Worm (Caenorhabditis elegans) whole organism, L4 larva: ENCODE data around the gene smu-2.

Experiments used
- D1046.2 ChIP-seq: fragments of 200-800 bp; sonication (Bioruptor generic); IDR thresholded peaks from 2 replicates; pipeline ENCODE4 v1.3.6; 2022; ENCODE audit warnings: missing genetic modification characterization, missing compliant biosample characterization
- F10B5.3 ChIP-seq: sonication (generic microtip); optimal IDR thresholded peaks from 2 replicates; lab custom pipeline; 2016; ENCODE audit warnings: mild to moderate bottlenecking, missing genetic modification characterization, missing compliant biosample characterization
- T20F7.1 ChIP-seq: fragments of 200-800 bp; sonication (Bioruptor generic); optimal IDR thresholded peaks from 2 replicates; lab custom pipeline; 2018; ENCODE audit warnings: mild to moderate bottlenecking, missing genetic modification characterization, missing compliant biosample characterization
- Y105C5A.15 ChIP-seq: fragments of 200-800 bp; sonication (Bioruptor generic); IDR thresholded peaks from 2 replicates; pipeline ENCODE4 v1.3.6; 2022; ENCODE audit warnings: missing genetic modification characterization, missing compliant biosample characterization
- Y5F2A.4 ChIP-seq: fragments of 200-800 bp; sonication (Bioruptor generic); optimal IDR thresholded peaks from 2 replicates; lab custom pipeline; 2018; ENCODE audit warnings: mild to moderate bottlenecking, missing genetic modification characterization, missing compliant biosample characterization
- ZK337.2 ChIP-seq: fragments of 200-800 bp; sonication (Bioruptor generic); IDR thresholded peaks from 2 replicates; pipeline ENCODE4 v1.3.6; 2022; ENCODE audit warnings: missing genetic modification reagents, missing genetic modification characterization, missing compliant biosample characterization
- ZK546.5 ChIP-seq, 2 experiments: sonication (generic microtip); optimal IDR thresholded peaks; 2 replicates each; lab custom pipeline; 2017; ENCODE audit warnings: missing biosample characterization in 2 of 2, missing genetic modification characterization in 2 of 2
- arid-1 ChIP-seq: fragments of 200-800 bp; sonication (Bioruptor generic); conservative IDR thresholded peaks from 2 replicates; pipeline ENCODE4 v1.3.6; 2022; ENCODE audit warnings: missing genetic modification reagents, missing genetic modification characterization, missing compliant biosample characterization
- attf-4 ChIP-seq: sonication (generic microtip); optimal IDR thresholded peaks from 3 replicates; lab custom pipeline; 2017; ENCODE audit warnings: missing biosample characterization, missing genetic modification characterization
- ceh-44 ChIP-seq: fragments of 200-800 bp; sonication (Bioruptor generic); IDR thresholded peaks from 2 replicates; pipeline ENCODE4 v1.3.6; 2022; ENCODE audit warnings: missing genetic modification reagents, missing genetic modification characterization, missing compliant biosample characterization
- daf-12 ChIP-seq: fragments of 150-350 bp; optimal IDR thresholded peaks from 2 replicates; lab custom pipeline; 2014; ENCODE audit warnings: missing biosample characterization, missing genetic modification reagents, missing genetic modification characterization
- daf-8 ChIP-seq: fragments of 200-800 bp; sonication (Bioruptor generic); IDR thresholded peaks from 2 replicates; pipeline ENCODE4 v1.3.6; 2022; ENCODE audit warnings: missing genetic modification characterization, missing compliant biosample characterization
- dmd-6 ChIP-seq: fragments of 200-800 bp; sonication (Bioruptor generic); IDR thresholded peaks from 2 replicates; pipeline ENCODE4 v1.3.6; 2022; ENCODE audit warnings: missing genetic modification reagents, missing genetic modification characterization, missing compliant biosample characterization
- dmd-8 ChIP-seq: fragments of 200-800 bp; sonication (Bioruptor generic); IDR thresholded peaks from 2 replicates; pipeline ENCODE4 v1.3.6; 2022; ENCODE audit warnings: missing genetic modification characterization, missing compliant biosample characterization
- dpl-1 ChIP-seq: fragments of 150-350 bp; optimal IDR thresholded peaks from 2 replicates; lab custom pipeline; 2014; ENCODE audit warnings: missing biosample characterization, missing genetic modification reagents, missing genetic modification characterization
- duxl-1 ChIP-seq: sonication (generic microtip); optimal IDR thresholded peaks from 2 replicates; lab custom pipeline; 2016; ENCODE audit warnings: mild to moderate bottlenecking, missing genetic modification characterization, moderate library complexity, missing compliant biosample characterization; ENCODE audit not compliant: poor library complexity
- egl-27 ChIP-seq: sonication (generic microtip); optimal IDR thresholded peaks from 3 replicates; lab custom pipeline; 2017; ENCODE audit warnings: missing biosample characterization, missing genetic modification reagents, missing genetic modification characterization
- fkh-10 ChIP-seq: fragments of 150-350 bp; optimal IDR thresholded peaks from 2 replicates; lab custom pipeline; 2014; ENCODE audit warnings: missing biosample characterization, missing genetic modification reagents, missing genetic modification characterization
- lim-7 ChIP-seq: fragments of 200-800 bp; sonication (Bioruptor generic); IDR thresholded peaks from 2 replicates; pipeline ENCODE4 v1.3.6; 2022; ENCODE audit warnings: missing genetic modification characterization, missing compliant biosample characterization
- lin-15B ChIP-seq: fragments of 150-350 bp; sonication (generic microtip); optimal IDR thresholded peaks from 3 replicates; lab custom pipeline; 2014; ENCODE audit warnings: missing biosample characterization, missing genetic modification characterization
- lin-29 ChIP-seq: fragments of 200-800 bp; sonication (Bioruptor generic); IDR thresholded peaks from 2 replicates; pipeline ENCODE4 v1.3.6; 2022; ENCODE audit warnings: missing genetic modification reagents, missing genetic modification characterization, missing compliant biosample characterization
- madf-5 ChIP-seq, 2 experiments: fragments of 200-800 bp; sonication (Bioruptor generic); IDR thresholded peaks; 2 replicates each; pipeline ENCODE4 v1.3.6; 2022; ENCODE audit warnings: missing compliant biosample characterization in 2 of 2, missing genetic modification characterization in 2 of 2
- mdt-29 ChIP-seq: fragments of 200-800 bp; sonication (Bioruptor generic); IDR thresholded peaks from 2 replicates; pipeline ENCODE4 v1.3.6; 2022; ENCODE audit warnings: missing genetic modification reagents, missing genetic modification characterization, missing compliant biosample characterization
- mes-2 ChIP-seq: sonication (generic microtip); optimal IDR thresholded peaks from 2 replicates; lab custom pipeline; 2016; ENCODE audit warnings: missing genotype, mild to moderate bottlenecking, missing genetic modification characterization, missing compliant biosample characterization; ENCODE audit not compliant: poor library complexity, severe bottlenecking
- nhr-11 ChIP-seq: fragments of 150-350 bp; optimal IDR thresholded peaks from 2 replicates; lab custom pipeline; 2014; ENCODE audit warnings: missing biosample characterization, missing genetic modification characterization
- nhr-111 ChIP-seq: fragments of 200-800 bp; sonication (Bioruptor generic); optimal IDR thresholded peaks from 2 replicates; lab custom pipeline; 2018; ENCODE audit warnings: mild to moderate bottlenecking, missing genetic modification characterization, missing compliant biosample characterization
- nhr-6 ChIP-seq: fragments of 150-350 bp; optimal IDR thresholded peaks from 2 replicates; lab custom pipeline; 2014; ENCODE audit warnings: missing biosample characterization, missing genetic modification characterization
- pqm-1 ChIP-seq: sonication (generic microtip); optimal IDR thresholded peaks from 2 replicates; lab custom pipeline; 2017; ENCODE audit warnings: missing biosample characterization, missing genetic modification characterization
- sdz-12 ChIP-seq: fragments of 200-800 bp; sonication (Bioruptor generic); optimal IDR thresholded peaks from 2 replicates; lab custom pipeline; 2018; ENCODE audit warnings: mild to moderate bottlenecking, missing genetic modification characterization, missing compliant biosample characterization
- snpc-1.2 ChIP-seq: fragments of 200-800 bp; sonication (Bioruptor generic); IDR thresholded peaks from 2 replicates; pipeline ENCODE4 v1.3.6; 2022; ENCODE audit warnings: missing genetic modification reagents, missing genetic modification characterization, missing compliant biosample characterization
- spr-3 ChIP-seq: fragments of 200-800 bp; sonication (Bioruptor generic); optimal IDR thresholded peaks from 2 replicates; lab custom pipeline; 2018; ENCODE audit warnings: mild to moderate bottlenecking, missing genetic modification characterization, missing compliant biosample characterization
- tra-1 ChIP-seq: fragments of 200-800 bp; sonication (Bioruptor generic); IDR thresholded peaks from 2 replicates; pipeline ENCODE4 v1.3.6; 2022; ENCODE audit warnings: missing genetic modification reagents, missing genetic modification characterization, missing compliant biosample characterization
- unc-62 ChIP-seq, 3 experiments: fragments of 150-350 bp in 1 of 3; sonication (generic microtip); optimal IDR thresholded peaks in 2 of 3; peaks in 1 of 3; 1 replicate in 1 of 3; 2 replicates in 2 of 3; lab custom pipeline; 2014 to 2017; ENCODE audit warnings: missing biosample characterization in 3 of 3, missing genetic modification characterization in 3 of 3, missing genetic modification reagents in 3 of 3, missing genotype in 1 of 3
- zag-1 ChIP-seq: fragments of 150-350 bp; optimal IDR thresholded peaks from 2 replicates; lab custom pipeline; 2014; ENCODE audit warnings: missing biosample characterization, missing genetic modification characterization
- zfp-3 ChIP-seq: fragments of 200-800 bp; sonication (Bioruptor generic); conservative IDR thresholded peaks from 2 replicates; pipeline ENCODE4 v1.3.6; 2022; ENCODE audit warnings: missing genetic modification reagents, missing genetic modification characterization, missing compliant biosample characterization
- zip-11 ChIP-seq: fragments of 200-800 bp; sonication (Bioruptor generic); IDR thresholded peaks from 2 replicates; pipeline ENCODE4 v1.3.6; 2022; ENCODE audit warnings: missing genetic modification characterization, missing compliant biosample characterization
- ztf-7 ChIP-seq: fragments of 150-350 bp; optimal IDR thresholded peaks from 2 replicates; lab custom pipeline; 2014; ENCODE audit warnings: missing biosample characterization, missing genetic modification characterization

smu-2 gene

DNA sequence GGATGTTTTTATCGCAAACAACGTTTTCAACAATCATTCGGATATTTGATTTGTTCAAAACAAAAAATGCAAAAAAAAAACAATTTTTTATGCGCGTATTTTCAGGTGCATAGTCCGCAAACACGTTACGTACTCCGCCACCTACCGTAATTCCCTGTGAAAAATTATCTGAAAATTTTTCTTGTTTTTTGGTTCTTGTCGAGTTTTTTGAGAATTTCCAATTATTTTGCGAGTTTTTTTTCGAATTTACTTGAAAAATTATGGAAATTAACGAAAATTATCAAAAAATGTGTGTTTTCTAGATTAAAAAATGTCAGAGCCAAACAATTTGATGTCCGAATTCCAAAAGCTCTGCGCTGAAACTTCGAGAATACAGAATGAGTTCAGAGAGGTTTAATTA, 29.8 kb upstream of the smu-2 start, which contains the start of gene C16C8.12:
Gene C16C8.12, plus strand, starts transcription at position 301 of the 400 bp plus-strand sequence.
- TF ChIP-seq T20F7.1 (GFP tag; lab: Kevin White, UChicago) (no peak), attf-4 (no peak), egl-27 (tag; lab: Kevin White, UChicago) (no peak), nhr-111 (no peak), nhr-11 (no peak), lin-15B (tag; lab: Kevin White, UChicago) (no peak), lim-7 (no peak), ztf-7 (no peak), fkh-10 (GFP tag; lab: Kevin White, UChicago) (no peak), F10B5.3 (tag; lab: Kevin White, UChicago) (no peak), sdz-12 (GFP tag; lab: Kevin White, UChicago) (no peak), ZK546.5 (tag; optimal IDR thresholded peaks at IDR 0.05; lab: Kevin White, UChicago) (no peak), dpl-1 (GFP tag; lab: Kevin White, UChicago) (no peak), daf-12 (tag; lab: Kevin White, UChicago) (no peak), daf-8 (GFP tag; lab: Robert Waterston, UW) (no peak), ZK337.2 (GFP tag; lab: Robert Waterston, UW) (no peak), lin-29 (GFP tag; lab: Robert Waterston, UW) (no peak), Y105C5A.15 (GFP tag; lab: Robert Waterston, UW) (no peak)

DNA sequence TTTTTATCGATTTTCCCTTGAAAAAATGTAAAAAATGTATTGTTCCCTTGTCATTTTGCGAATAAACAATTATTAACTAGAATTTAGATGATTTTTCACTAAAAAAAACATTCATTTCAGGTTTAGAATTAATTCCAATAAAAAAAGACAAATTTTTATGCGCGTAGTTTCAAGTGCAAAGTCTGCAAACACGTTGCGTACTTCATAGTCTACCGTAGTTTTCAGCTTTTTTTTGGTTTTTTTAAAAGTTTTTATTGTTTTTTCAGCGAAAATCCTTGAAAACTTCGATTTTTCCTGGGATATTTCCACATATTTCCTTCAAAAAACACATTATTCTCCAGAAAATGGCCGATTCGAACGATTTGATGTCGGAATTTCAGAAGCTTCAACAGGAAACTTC, 28.7 kb upstream of the smu-2 start, which contains the start of gene C16C8.11:
Gene C16C8.11, plus strand, starts transcription at position 188 of the 400 bp plus-strand sequence.
- no peak for TF ChIP-seq pqm-1 (tag; lab: Kevin White, UChicago)
- no peak for TF ChIP-seq zip-11 (GFP tag; lab: Robert Waterston, UW)
- no peak for TF ChIP-seq D1046.2 (GFP tag; lab: Robert Waterston, UW)
- no peak for TF ChIP-seq mdt-29 (GFP tag; lab: Robert Waterston, UW)
- TF ChIP-seq ceh-44 (GFP tag; lab: Robert Waterston, UW) = no peak
- TF ChIP-seq dmd-8 (GFP tag; lab: Robert Waterston, UW) = no peak
- no peak for TF ChIP-seq unc-62 (GFP tag; optimal IDR thresholded peaks at IDR 0.05 in 1 of 2; lab: Kevin White, UChicago)
- TF ChIP-seq unc-62 (tag; optimal IDR thresholded peaks at IDR 0.05; lab: Kevin White, UChicago) = no peak
- TF ChIP-seq dmd-6 (GFP tag; lab: Robert Waterston, UW) = no peak
- TF ChIP-seq daf-12 (tag; lab: Kevin White, UChicago) = no peak
- no peak for TF ChIP-seq dpl-1 (GFP tag; lab: Kevin White, UChicago)
- TF ChIP-seq zfp-3 (GFP tag; lab: Robert Waterston, UW) = no peak
- no peak for TF ChIP-seq spr-3 (GFP tag; lab: Kevin White, UChicago)

DNA sequence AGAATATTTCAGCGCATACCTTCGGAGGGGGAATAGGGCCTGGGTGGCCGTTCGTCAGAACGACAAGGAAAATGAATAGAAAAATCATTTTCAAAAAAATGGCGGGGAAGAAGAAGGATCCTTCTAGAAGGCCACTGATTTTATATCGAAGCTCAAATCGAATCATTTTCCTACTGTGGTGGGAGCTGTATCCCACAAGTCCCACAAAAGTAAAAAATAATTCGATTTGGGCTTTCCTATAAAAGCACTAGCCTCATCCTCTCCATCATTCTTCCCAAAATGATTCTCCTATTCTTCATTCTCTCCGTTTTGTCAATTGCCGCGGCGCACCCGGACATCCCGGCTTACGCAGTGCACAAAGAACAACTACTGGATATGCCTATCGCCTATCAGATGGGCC, 24.0 kb upstream of the smu-2 start, which contains the start of the genes C16C8.26 and C16C8.19:
Gene C16C8.26, minus strand, starts transcription at position 101 of the 400 bp plus-strand sequence.
Gene C16C8.19, plus strand, starts transcription at position 279 of the 400 bp plus-strand sequence.
- TF ChIP-seq tra-1 (GFP tag; lab: Robert Waterston, UW) (no peak), mes-2 (no peak), zfp-3 (GFP tag; lab: Robert Waterston, UW) (no peak), nhr-6 (no peak), duxl-1 (tag; lab: Kevin White, UChicago) (no peak), snpc-1.2 (no peak), dmd-6 (GFP tag; lab: Robert Waterston, UW) (no peak), pqm-1 (tag; lab: Kevin White, UChicago) (no peak), T20F7.1 (GFP tag; lab: Kevin White, UChicago) (no peak), nhr-111 (no peak), arid-1 (GFP tag; lab: Robert Waterston, UW) (no peak), zag-1 (no peak), sdz-12 (GFP tag; lab: Kevin White, UChicago) (no peak), ztf-7 (no peak), Y5F2A.4 (GFP tag; lab: Kevin White, UChicago) (no peak), madf-5 (GFP tag; IDR thresholded peaks at IDR 0.05; lab: Robert Waterston, UW) (no peak), zip-11 (GFP tag; lab: Robert Waterston, UW) (no peak)
